Fruit fly (Drosophila melanogaster): Measurements from ENCODE around the gene Elovl7.

Gene Elovl7

dm6 chr3R:7944699-7945349 lies 50.8 kb downstream of the Elovl7 start:
- TF ChIP-seq lmd (GFP tag; IDR thresholded peaks at IDR 0.05) (no peak), pb (GFP tag; optimal IDR thresholded peaks at IDR 0.05) (no peak), Blimp-1 (GFP tag; optimal IDR thresholded peaks at IDR 0.05) (peak; percentile 48), D19A (tag; optimal IDR thresholded peaks at IDR 0.05) (no peak), CG2678 (tag; optimal IDR thresholded peaks at IDR 0.05) (no peak), slou (GFP tag; optimal IDR thresholded peaks at IDR 0.05) (no peak), ac (GFP tag; optimal IDR thresholded peaks at IDR 0.05) (no peak), Dll (GFP tag; IDR thresholded peaks at IDR 0.05; ENCODE audit: partially characterized antibody) (no peak), salm (tag; optimal IDR thresholded peaks at IDR 0.05) (no peak), cas (GFP tag; IDR thresholded peaks at IDR 0.05) (no peak), CG4404 (GFP tag; IDR thresholded peaks at IDR 0.05) (no peak), Nf-YA (GFP tag; IDR thresholded peaks at IDR 0.05) (no peak), Scr (GFP tag; IDR thresholded peaks at IDR 0.05; ENCODE audit: partially characterized antibody) (no peak), MTF-1 (GFP tag; optimal IDR thresholded peaks at IDR 0.05; ENCODE audit: borderline replicate concordance) (no peak), peb (GFP tag; IDR thresholded peaks at IDR 0.05) (no peak), pzg (GFP tag; optimal IDR thresholded peaks at IDR 0.05) (no peak), ash1 (GFP tag; optimal IDR thresholded peaks at IDR 0.05) (no peak), fd64A (GFP tag; optimal IDR thresholded peaks at IDR 0.05) (no peak), bbx (GFP tag; IDR thresholded peaks at IDR 0.05; ENCODE audit: partially characterized antibody) (no peak), lab (GFP tag; optimal IDR thresholded peaks at IDR 0.05) (no peak), tll (GFP tag; optimal IDR thresholded peaks at IDR 0.05) (no peak), unc-4 (GFP tag; IDR thresholded peaks at IDR 0.05; ENCODE audit: partially characterized antibody) (no peak), tap (tag; optimal IDR thresholded peaks at IDR 0.05) (no peak), CG11504 (tag; optimal IDR thresholded peaks at IDR 0.05) (no peak), CG1603 (tag; optimal IDR thresholded peaks at IDR 0.05) (no peak), gfzf (GFP tag; optimal IDR thresholded peaks at IDR 0.05) (no peak), Bteb2 (GFP tag; optimal IDR thresholded peaks at IDR 0.05) (no peak), Nf-YC (tag; optimal IDR thresholded peaks at IDR 0.05) (no peak), psq (GFP tag; optimal IDR thresholded peaks at IDR 0.05) (no peak), dan (GFP tag; IDR thresholded peaks at IDR 0.05) (no peak), Hmx (GFP tag; optimal IDR thresholded peaks at IDR 0.05) (no peak), CG2875 (GFP tag; optimal IDR thresholded peaks at IDR 0.05) (no peak), prd (optimal IDR thresholded peaks at IDR 0.05) (no peak), prd (GFP tag; IDR thresholded peaks at IDR 0.05) (no peak), ci (GFP tag; IDR thresholded peaks at IDR 0.05) (no peak), CG2116 (GFP tag; optimal IDR thresholded peaks at IDR 0.05) (no peak), CG12659 (GFP tag; optimal IDR thresholded peaks at IDR 0.05) (no peak), Asciz (GFP tag; optimal IDR thresholded peaks at IDR 0.05) (no peak), pan (optimal IDR thresholded peaks at IDR 0.05) (no peak), pan (GFP tag; optimal IDR thresholded peaks at IDR 0.05 in 1 of 2, IDR thresholded peaks at IDR 0.05 in 1 of 2) (no peak), Trl (optimal IDR thresholded peaks at IDR 0.05) (peak in 1 of 2 experiments; percentile 6), Trl (GFP tag; optimal IDR thresholded peaks at IDR 0.05) (no peak), toy (GFP tag; IDR thresholded peaks at IDR 0.05) (no peak), Gsc (GFP tag; IDR thresholded peaks at IDR 0.05) (no peak), Lim3 (GFP tag; IDR thresholded peaks at IDR 0.05) (no peak), CG9437 (GFP tag; optimal IDR thresholded peaks at IDR 0.05) (peak; percentile 21), CG15479 (GFP tag; optimal IDR thresholded peaks at IDR 0.05) (peak; percentile 49), grn (GFP tag; optimal IDR thresholded peaks at IDR 0.05) (peak; percentile 50), HLH3B (GFP tag; IDR thresholded peaks at IDR 0.05) (no peak), p53 (GFP tag; optimal IDR thresholded peaks at IDR 0.05) (no peak), crol (GFP tag; IDR thresholded peaks at IDR 0.05) (no peak)

All from whole organism, embryonic.